Fruit fly (Drosophila melanogaster): ENCODE measurements around the gene cindr.

- TF ChIP-seq CG5204 (GFP tag; optimal IDR thresholded peaks at IDR 0.05) (no peak), kay (GFP tag; ENCODE audit: borderline replicate concordance) (no peak), ovo (GFP tag; optimal IDR thresholded peaks at IDR 0.05) (no peak)
Observed at dm6 chr3R:30766922-30767504, 41.4 kb upstream of the cindr start.

Data from whole organism, adult.